Fruit fly (Drosophila melanogaster): Measurements from ENCODE around the gene mRpS2.

mRpS2 gene

dm6 chr2L:4820448-4821318 lies 29.5 kb downstream of the mRpS2 start:
- peak; percentile 81 for TF ChIP-seq Sp1 (GFP tag; optimal IDR thresholded peaks at IDR 0.05)
- TF ChIP-seq ey (GFP tag; optimal IDR thresholded peaks at IDR 0.05): peak; percentile 57
- peak; percentile 35 for TF ChIP-seq Dif (GFP tag; optimal IDR thresholded peaks at IDR 0.05; ENCODE audit: partially characterized antibody)
- TF ChIP-seq sv (GFP tag; optimal IDR thresholded peaks at IDR 0.05): no peak
- peak; percentile 74 for TF ChIP-seq OdsH (GFP tag; optimal IDR thresholded peaks at IDR 0.05)
- TF ChIP-seq CrebA (GFP tag; optimal IDR thresholded peaks at IDR 0.05; ENCODE audit: borderline replicate concordance): no peak
- TF ChIP-seq br (GFP tag; optimal IDR thresholded peaks at IDR 0.05): peak; percentile 68
- no peak for TF ChIP-seq Vsx2 (GFP tag; optimal IDR thresholded peaks at IDR 0.05; ENCODE audit: partially characterized antibody)
- TF ChIP-seq Mio (GFP tag; optimal IDR thresholded peaks at IDR 0.05): no peak
- peak; percentile 78 for TF ChIP-seq psq (GFP tag; optimal IDR thresholded peaks at IDR 0.05)
- no peak for TF ChIP-seq dl (GFP tag; optimal IDR thresholded peaks at IDR 0.05; ENCODE audit: insufficient read depth in 1 of 2, partially characterized antibody in 2 of 2)
- TF ChIP-seq CG9705 (GFP tag; optimal IDR thresholded peaks at IDR 0.05): peak; percentile 55
- TF ChIP-seq Dfd (GFP tag; optimal IDR thresholded peaks at IDR 0.05): no peak
- TF ChIP-seq usp (GFP tag; optimal IDR thresholded peaks at IDR 0.05): no peak
- no peak for TF ChIP-seq dsf (GFP tag; optimal IDR thresholded peaks at IDR 0.05; ENCODE audit: borderline replicate concordance)
- TF ChIP-seq Abd-B (GFP tag; optimal IDR thresholded peaks at IDR 0.05): no peak
- TF ChIP-seq fru (GFP tag; optimal IDR thresholded peaks at IDR 0.05): peak; percentile 80
- TF ChIP-seq brk (GFP tag; optimal IDR thresholded peaks at IDR 0.05): peak; percentile 18
- no peak for TF ChIP-seq sage (GFP tag; optimal IDR thresholded peaks at IDR 0.05)
- TF ChIP-seq HLH106 (tag; optimal IDR thresholded peaks at IDR 0.05): peak; percentile 71
- peak in 1 of 2 experiments; percentile 82 for TF ChIP-seq foxo (GFP tag; optimal IDR thresholded peaks at IDR 0.05)
- TF ChIP-seq Hr78 (GFP tag; optimal IDR thresholded peaks at IDR 0.05): no peak
- peak; percentile 65 for TF ChIP-seq tai (GFP tag; optimal IDR thresholded peaks at IDR 0.05)
- no peak for TF ChIP-seq Rel (GFP tag; optimal IDR thresholded peaks at IDR 0.05)
- TF ChIP-seq Rel (tag; optimal IDR thresholded peaks at IDR 0.05): no peak
- TF ChIP-seq N (GFP tag; optimal IDR thresholded peaks at IDR 0.05): no peak
- TF ChIP-seq h (GFP tag; optimal IDR thresholded peaks at IDR 0.05): peak; percentile 74
- no peak for TF ChIP-seq woc (GFP tag; optimal IDR thresholded peaks at IDR 0.05)
- peak; percentile 54 for TF ChIP-seq rgr (GFP tag; optimal IDR thresholded peaks at IDR 0.05)
- TF ChIP-seq jim (GFP tag; optimal IDR thresholded peaks at IDR 0.05): no peak
- no peak for TF ChIP-seq CG32264 (GFP tag; optimal IDR thresholded peaks at IDR 0.05)
- peak; percentile 25 for TF ChIP-seq Jra (GFP tag; optimal IDR thresholded peaks at IDR 0.05)
- TF ChIP-seq GATAd (GFP tag; optimal IDR thresholded peaks at IDR 0.05): no peak
- TF ChIP-seq Hnf4 (GFP tag; optimal IDR thresholded peaks at IDR 0.05): peak; percentile 50
- TF ChIP-seq dmrt93B (GFP tag; optimal IDR thresholded peaks at IDR 0.05): peak; percentile 55
- no peak for TF ChIP-seq Myc (optimal IDR thresholded peaks at IDR 0.05)
- no peak for TF ChIP-seq Hr83 (GFP tag; optimal IDR thresholded peaks at IDR 0.05; ENCODE audit: poor library complexity, severe bottlenecking)
- no peak for TF ChIP-seq lola (GFP tag; optimal IDR thresholded peaks at IDR 0.05)
- no peak for TF ChIP-seq pan (optimal IDR thresholded peaks at IDR 0.05)

DNA sequence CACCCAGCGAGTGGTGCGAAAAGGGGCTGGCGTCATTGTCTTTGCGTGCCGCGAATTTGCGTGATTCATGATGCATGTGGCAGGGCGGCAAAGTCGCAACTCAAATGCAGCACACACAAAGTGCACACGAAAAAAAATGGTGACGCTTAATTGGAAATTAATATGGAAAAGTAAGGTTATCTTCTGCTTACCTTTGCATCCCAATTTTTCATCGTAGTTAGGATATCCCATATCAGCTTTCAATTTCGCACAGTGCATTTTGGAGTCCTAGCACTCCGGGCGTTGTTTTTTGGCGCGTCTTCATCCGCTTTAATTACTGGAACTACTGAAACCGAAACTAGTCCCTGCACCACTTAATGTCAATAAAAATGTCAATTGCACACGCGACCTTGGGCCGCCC lies 30.2 kb downstream of the mRpS2 start:
- TF ChIP-seq fru (GFP tag; optimal IDR thresholded peaks at IDR 0.05) (peak; percentile 15), Dif (GFP tag; optimal IDR thresholded peaks at IDR 0.05; ENCODE audit: partially characterized antibody) (no peak), Dfd (GFP tag; optimal IDR thresholded peaks at IDR 0.05) (no peak), foxo (GFP tag; optimal IDR thresholded peaks at IDR 0.05) (peak in 1 of 2 experiments; percentile 11), br (GFP tag; optimal IDR thresholded peaks at IDR 0.05) (peak; percentile 11), ey (GFP tag; optimal IDR thresholded peaks at IDR 0.05) (peak; percentile 10)
